Fruit fly (Drosophila melanogaster) whole organism, embryonic: ENCODE results near the gene CG32354.

Experiments
- Abd-B ChIP-seq: fragments of 200-800 bp; sonication (Bioruptor generic); optimal IDR thresholded peaks from 2 replicates; lab custom pipeline; 2018; ENCODE audit warnings: missing biosample characterization, mild to moderate bottlenecking, missing genetic modification characterization, moderate library complexity
- CG11398 ChIP-seq: fragments of 200-800 bp; sonication (Bioruptor generic); optimal IDR thresholded peaks from 2 replicates; lab custom pipeline; 2016; ENCODE audit warnings: missing biosample characterization, missing genetic modification characterization
- CG12219 ChIP-seq: fragments of 200-800 bp; sonication (Bioruptor generic); optimal IDR thresholded peaks from 3 replicates; lab custom pipeline; 2018; ENCODE audit warnings: missing biosample characterization, mild to moderate bottlenecking, missing genetic modification characterization
- CG1792 ChIP-seq: fragments of 200-800 bp; sonication (Bioruptor generic); optimal IDR thresholded peaks from 2 replicates; lab custom pipeline; 2016; ENCODE audit warnings: missing biosample characterization, missing genetic modification characterization
- CG18011 ChIP-seq: fragments of 200-800 bp; sonication (Bioruptor generic); optimal IDR thresholded peaks from 2 replicates; lab custom pipeline; 2017; ENCODE audit warnings: missing biosample characterization, missing genetic modification characterization, mild to moderate bottlenecking, moderate library complexity, missing genotype
- CG30403 ChIP-seq: fragments of 200-800 bp; sonication (Bioruptor generic); optimal IDR thresholded peaks from 3 replicates; lab custom pipeline; 2016; ENCODE audit warnings: missing biosample characterization, missing genetic modification characterization
- CG4328 ChIP-seq: fragments of 200-800 bp; sonication (Bioruptor generic); optimal IDR thresholded peaks from 3 replicates; lab custom pipeline; 2017; ENCODE audit warnings: missing biosample characterization, missing genetic modification reagents, missing genetic modification characterization
- CG6254 ChIP-seq: fragments of 200-800 bp; sonication (Bioruptor generic); optimal IDR thresholded peaks from 3 replicates; lab custom pipeline; 2017; ENCODE audit warnings: mild to moderate bottlenecking, missing biosample characterization, missing genetic modification reagents, missing genetic modification characterization
- CG6272 ChIP-seq: fragments of 200-800 bp; sonication (Bioruptor generic); IDR thresholded peaks from 2 replicates; pipeline ENCODE4 v1.3.6; 2022; ENCODE audit warnings: missing biosample characterization, missing genetic modification characterization
- CG7357 ChIP-seq: fragments of 200-800 bp; sonication (Bioruptor generic); IDR thresholded peaks from 3 replicates; pipeline ENCODE4 v1.3.6; 2022; ENCODE audit warnings: missing biosample characterization, missing genetic modification characterization
- CG7963 ChIP-seq: fragments of 200-800 bp; sonication (Bioruptor generic); IDR thresholded peaks from 3 replicates; pipeline ENCODE4 v1.3.6; 2022; ENCODE audit warnings: missing biosample characterization, missing genetic modification characterization; ENCODE audit not compliant: partially characterized antibody
- CG8290 ChIP-seq, 3 experiments: fragments of 200-800 bp; sonication (Bioruptor generic); optimal IDR thresholded peaks; 2 replicates each; lab custom pipeline; 2016 to 2019; ENCODE audit warnings: missing biosample characterization in 3 of 3, missing genetic modification characterization in 3 of 3, mild to moderate bottlenecking in 2 of 3, moderate library complexity in 1 of 3
- CG9817 ChIP-seq: fragments of 200-800 bp; sonication (Bioruptor generic); optimal IDR thresholded peaks from 2 replicates; lab custom pipeline; 2018; ENCODE audit warnings: missing biosample characterization, mild to moderate bottlenecking, missing genetic modification characterization, moderate library complexity
- Doc3 ChIP-seq: fragments of 200-800 bp; sonication (Bioruptor generic); IDR thresholded peaks from 3 replicates; pipeline ENCODE4 v1.3.6; 2022; ENCODE audit warnings: missing biosample characterization, missing genetic modification characterization; ENCODE audit not compliant: partially characterized antibody
- Elba2 ChIP-seq: fragments of 200-800 bp; sonication (Bioruptor generic); optimal IDR thresholded peaks from 3 replicates; lab custom pipeline; 2016; ENCODE audit warnings: missing biosample characterization, missing genetic modification characterization
- H15 ChIP-seq: fragments of 200-800 bp; sonication (Bioruptor generic); IDR thresholded peaks from 3 replicates; pipeline ENCODE4 v1.3.6; 2022; ENCODE audit warnings: missing biosample characterization, missing genetic modification characterization
- Lhr ChIP-seq: fragments of 200-800 bp; sonication (Bioruptor generic); optimal IDR thresholded peaks from 3 replicates; lab custom pipeline; 2017; ENCODE audit warnings: mild to moderate bottlenecking, missing biosample characterization, missing genetic modification reagents, missing genetic modification characterization
- MTF-1 ChIP-seq: fragments of 200-800 bp; sonication (Bioruptor generic); optimal IDR thresholded peaks from 2 replicates; lab custom pipeline; 2018; ENCODE audit warnings: missing biosample characterization, mild to moderate bottlenecking, missing genetic modification characterization, borderline replicate concordance
- Sin3A ChIP-seq: fragments of >200 bp; optimal IDR thresholded peaks from 2 replicates; lab custom pipeline; 2018
- aop ChIP-seq: fragments of 200-800 bp; sonication (Bioruptor generic); IDR thresholded peaks from 2 replicates; pipeline ENCODE4 v1.3.6; 2022; ENCODE audit warnings: missing biosample characterization, missing genetic modification characterization
- cas ChIP-seq: fragments of 200-800 bp; sonication (Bioruptor generic); IDR thresholded peaks from 2 replicates; pipeline ENCODE4 v1.3.6; 2022; ENCODE audit warnings: missing biosample characterization, missing genetic modification characterization
- ci ChIP-seq: fragments of 200-800 bp; sonication (Bioruptor generic); IDR thresholded peaks from 3 replicates; pipeline ENCODE4 v1.3.6; 2022; ENCODE audit warnings: missing biosample characterization, missing genetic modification characterization
- corto ChIP-seq: fragments of 200-800 bp; sonication (Bioruptor generic); optimal IDR thresholded peaks from 2 replicates; lab custom pipeline; 2016; ENCODE audit warnings: missing biosample characterization, mild to moderate bottlenecking, missing genetic modification characterization, moderate library complexity
- crol ChIP-seq: fragments of 200-800 bp; sonication (Bioruptor generic); IDR thresholded peaks from 2 replicates; pipeline ENCODE4 v1.3.6; 2022; ENCODE audit warnings: missing biosample characterization, missing genetic modification characterization
- cwo ChIP-seq: fragments of 200-800 bp; sonication (Bioruptor generic); optimal IDR thresholded peaks from 3 replicates; lab custom pipeline; 2017; ENCODE audit warnings: missing biosample characterization, missing genetic modification characterization, mild to moderate bottlenecking, moderate library complexity, missing genetic modification reagents
- danr ChIP-seq: fragments of 200-800 bp; sonication (Bioruptor generic); IDR thresholded peaks from 2 replicates; pipeline ENCODE4 v1.3.6; 2022; ENCODE audit warnings: missing biosample characterization, missing genetic modification characterization
- exex ChIP-seq: fragments of 200-800 bp; sonication (Bioruptor generic); optimal IDR thresholded peaks from 4 replicates; lab custom pipeline; 2018; ENCODE audit warnings: missing biosample characterization, mild to moderate bottlenecking, missing genetic modification characterization, moderate library complexity
- inv ChIP-seq: fragments of 200-800 bp; sonication (Bioruptor generic); IDR thresholded peaks from 2 replicates; pipeline ENCODE4 v1.3.6; 2022; ENCODE audit warnings: missing biosample characterization, missing genetic modification characterization; ENCODE audit not compliant: partially characterized antibody
- jigr1 ChIP-seq: fragments of 200-800 bp; sonication (Bioruptor generic); IDR thresholded peaks from 3 replicates; pipeline ENCODE4 v1.3.6; 2022; ENCODE audit warnings: missing biosample characterization, missing genetic modification characterization
- jing ChIP-seq: fragments of 200-800 bp; sonication (Bioruptor generic); optimal IDR thresholded peaks from 2 replicates; lab custom pipeline; 2018; ENCODE audit warnings: missing biosample characterization, mild to moderate bottlenecking, missing genetic modification characterization
- ken ChIP-seq: fragments of 200-800 bp; sonication (Bioruptor generic); IDR thresholded peaks from 3 replicates; pipeline ENCODE4 v1.3.6; 2022; ENCODE audit warnings: missing biosample characterization, missing genetic modification characterization
- pan ChIP-seq, 4 experiments: fragments of >200 bp in 3 of 4; fragments of 200-800 bp in 1 of 4; sonication (Bioruptor generic) in 1 of 4; optimal IDR thresholded peaks in 3 of 4; IDR thresholded peaks in 1 of 4; 2 replicates each; pipeline versions ENCODE4 v1.3.6 to Lab custom; 2017 to 2022; ENCODE audit warnings: missing biosample characterization in 2 of 4, missing genetic modification characterization in 2 of 4, mixed read lengths in 1 of 4
- prd ChIP-seq, 3 experiments: fragments of >200 bp in 2 of 3; fragments of 200-800 bp in 1 of 3; sonication (Bioruptor generic) in 1 of 3; optimal IDR thresholded peaks in 2 of 3; IDR thresholded peaks in 1 of 3; 2 replicates in 2 of 3; 3 replicates in 1 of 3; pipeline versions ENCODE4 v1.3.6 to Lab custom; 2017 to 2022; ENCODE audit warnings: missing biosample characterization in 1 of 3, missing genetic modification characterization in 1 of 3
- psq ChIP-seq: fragments of 200-800 bp; sonication (Bioruptor generic); optimal IDR thresholded peaks from 2 replicates; lab custom pipeline; 2017; ENCODE audit warnings: missing biosample characterization, missing genetic modification characterization
- slbo ChIP-seq: fragments of 200-800 bp; sonication (Bioruptor generic); IDR thresholded peaks from 2 replicates; pipeline ENCODE4 v1.3.6; 2022; ENCODE audit warnings: missing biosample characterization, missing genetic modification characterization
- sug ChIP-seq: fragments of 200-800 bp; optimal IDR thresholded peaks from 2 replicates; lab custom pipeline; 2019; ENCODE audit warnings: missing biosample characterization, mild to moderate bottlenecking, missing genetic modification characterization, moderate library complexity
- vnd ChIP-seq: fragments of 200-800 bp; sonication (Bioruptor generic); IDR thresholded peaks from 3 replicates; pipeline ENCODE4 v1.3.6; 2022; ENCODE audit warnings: missing biosample characterization, missing genetic modification characterization; ENCODE audit not compliant: partially characterized antibody

The CG32354 gene

dm6 chr3L:8447795-8448516, 26.0 kb upstream of the CG32354 start (continued):
- TF ChIP-seq CG6254 (GFP tag; lab: Kevin White, UChicago) (no peak), psq (GFP tag; lab: Kevin White, UChicago) (no peak), vnd (no peak), jing (GFP tag; lab: Kevin White, UChicago) (no peak), pan (optimal IDR thresholded peaks at IDR 0.05; lab: Kevin White, UChicago) (no peak), pan (GFP tag; optimal IDR thresholded peaks at IDR 0.05 in 1 of 2, IDR thresholded peaks at IDR 0.05 in 1 of 2) (no peak), CG1792 (GFP tag; lab: Kevin White, UChicago) (no peak), ken (GFP tag; lab: Robert Waterston, UW) (no peak), CG18011 (GFP tag; lab: Kevin White, UChicago) (no peak), cas (GFP tag; lab: Robert Waterston, UW) (no peak), CG11398 (GFP tag; lab: Kevin White, UChicago) (no peak), cwo (GFP tag; lab: Kevin White, UChicago) (peak; percentile 49), CG4328 (GFP tag; lab: Kevin White, UChicago) (peak; percentile 8), Doc3 (GFP tag; lab: Robert Waterston, UW) (no peak), H15 (no peak), corto (GFP tag; lab: Kevin White, UChicago) (peak; percentile 17), Lhr (no peak), ci (no peak; the same call in 2 of the 3 replicates), CG8290 (GFP tag; optimal IDR thresholded peaks at IDR 0.05; lab: Kevin White, UChicago) (no peak), CG8290 (tag; optimal IDR thresholded peaks at IDR 0.05; lab: Kevin White, UChicago) (no peak), crol (GFP tag; lab: Robert Waterston, UW) (no peak), CG30403 (no peak), CG9817 (tag; lab: Kevin White, UChicago) (no peak), sug (no peak), CG6272 (GFP tag; lab: Robert Waterston, UW) (no peak), danr (GFP tag; lab: Robert Waterston, UW) (no peak), exex (tag; lab: Kevin White, UChicago) (peak; percentile 83), Sin3A (lab: Kevin White, UChicago) (no peak), CG7963 (GFP tag; lab: Robert Waterston, UW) (no peak), inv (no peak), slbo (GFP tag; lab: Robert Waterston, UW) (no peak), CG12219 (GFP tag; lab: Kevin White, UChicago) (no peak), CG7357 (GFP tag; lab: Robert Waterston, UW) (no peak), jigr1 (GFP tag; lab: Robert Waterston, UW) (no peak), aop (GFP tag; lab: Robert Waterston, UW) (no peak), prd (optimal IDR thresholded peaks at IDR 0.05; lab: Kevin White, UChicago) (no peak), prd (GFP tag; IDR thresholded peaks at IDR 0.05; lab: Robert Waterston, UW) (no peak), Abd-B (GFP tag; lab: Kevin White, UChicago) (no peak), Elba2 (no peak), MTF-1 (GFP tag; lab: Kevin White, UChicago) (no peak)
